Fruit fly (Drosophila melanogaster): Measurements from ENCODE around the gene mthl7.

mthl7 gene

dm6 chr3L:8185263-8186227 lies 5.2 kb upstream of the mthl7 start (continued):
- TF ChIP-seq Side (GFP tag; optimal IDR thresholded peaks at IDR 0.05) (peak; percentile 65), Poxn (GFP tag; IDR thresholded peaks at IDR 0.05) (no peak), CG34422 (GFP tag; IDR thresholded peaks at IDR 0.05) (peak; percentile 54; the same call in 2 of the 3 replicates), CG2712 (tag; optimal IDR thresholded peaks at IDR 0.05) (peak; percentile 42), Jarid2 (GFP tag; optimal IDR thresholded peaks at IDR 0.05) (peak; percentile 30), fd96Cb (tag; optimal IDR thresholded peaks at IDR 0.05) (peak; percentile 7), CG12769 (tag; optimal IDR thresholded peaks at IDR 0.05) (peak; percentile 82), dpn (GFP tag; optimal IDR thresholded peaks at IDR 0.05) (peak; percentile 38 to 48), B-H2 (GFP tag; optimal IDR thresholded peaks at IDR 0.05) (no peak), CG8290 (GFP tag; optimal IDR thresholded peaks at IDR 0.05) (no peak), CG8290 (tag; optimal IDR thresholded peaks at IDR 0.05) (peak in 1 of 2 experiments; percentile 61), eyg (GFP tag; optimal IDR thresholded peaks at IDR 0.05) (peak; percentile 59), YL-1 (GFP tag; optimal IDR thresholded peaks at IDR 0.05) (no peak), sd (tag; optimal IDR thresholded peaks at IDR 0.05) (peak; percentile 43), fu2 (GFP tag; optimal IDR thresholded peaks at IDR 0.05) (peak; percentile 51), phol (tag; optimal IDR thresholded peaks at IDR 0.05) (peak; percentile 43), CG12236 (GFP tag; optimal IDR thresholded peaks at IDR 0.05) (no peak), stwl (tag; optimal IDR thresholded peaks at IDR 0.05) (no peak), CG30403 (GFP tag; optimal IDR thresholded peaks at IDR 0.05) (peak; percentile 58), CG7745 (tag; optimal IDR thresholded peaks at IDR 0.05) (no peak), D19B (GFP tag; optimal IDR thresholded peaks at IDR 0.05) (peak; percentile 80), odd (GFP tag; optimal IDR thresholded peaks at IDR 0.05) (peak; percentile 41), CG7839 (tag; optimal IDR thresholded peaks at IDR 0.05) (peak; percentile 58), HLH4C (GFP tag; IDR thresholded peaks at IDR 0.05; ENCODE audit: partially characterized antibody) (no peak), Lim3 (GFP tag; IDR thresholded peaks at IDR 0.05) (no peak), CG6813 (GFP tag; optimal IDR thresholded peaks at IDR 0.05) (peak; percentile 34), cad (GFP tag; optimal IDR thresholded peaks at IDR 0.05) (no peak)

dm6 chr3L:8177795-8178564 lies 2.3 kb downstream of the mthl7 start, which contains the start of gene Nmt:
Nmt (minus strand) TSS chr3L:8178429.
- TF ChIP-seq sisA (GFP tag; IDR thresholded peaks at IDR 0.05) (peak; percentile 43), prd (optimal IDR thresholded peaks at IDR 0.05) (no peak), prd (GFP tag; IDR thresholded peaks at IDR 0.05) (peak; percentile 51; the same call in 1 of the 3 replicates), CG10366 (GFP tag; IDR thresholded peaks at IDR 0.05) (peak; percentile 70), D (optimal IDR thresholded peaks at IDR 0.05) (no peak), D (GFP tag; optimal IDR thresholded peaks at IDR 0.05) (no peak), MESR4 (GFP tag; optimal IDR thresholded peaks at IDR 0.05) (peak; percentile 45), onecut (GFP tag; IDR thresholded peaks at IDR 0.05) (no peak), inv (GFP tag; IDR thresholded peaks at IDR 0.05; ENCODE audit: partially characterized antibody) (peak; percentile 66), Fer3 (tag; optimal IDR thresholded peaks at IDR 0.05) (peak; percentile 39), CG1602 (GFP tag; optimal IDR thresholded peaks at IDR 0.05) (peak; percentile 26), CG3847 (GFP tag; IDR thresholded peaks at IDR 0.05) (peak; percentile 25), Med (GFP tag) (peak; percentile 79), CG9727 (GFP tag; optimal IDR thresholded peaks at IDR 0.05) (peak; percentile 12), CG12155 (GFP tag; optimal IDR thresholded peaks at IDR 0.05) (peak; percentile 1), CG7786 (GFP tag; optimal IDR thresholded peaks at IDR 0.05) (peak; percentile 6), sna (GFP tag; IDR thresholded peaks at IDR 0.05; ENCODE audit: partially characterized antibody) (peak; percentile 75), Bdp1 (GFP tag; optimal IDR thresholded peaks at IDR 0.05) (no peak), pita (GFP tag; optimal IDR thresholded peaks at IDR 0.05) (no peak), gfzf (GFP tag; optimal IDR thresholded peaks at IDR 0.05) (peak; percentile 80), BEAF-32 (GFP tag; optimal IDR thresholded peaks at IDR 0.05) (peak; percentile 84)
